Fruit fly (Drosophila melanogaster): ENCODE data around the gene CG12643.

DNA sequence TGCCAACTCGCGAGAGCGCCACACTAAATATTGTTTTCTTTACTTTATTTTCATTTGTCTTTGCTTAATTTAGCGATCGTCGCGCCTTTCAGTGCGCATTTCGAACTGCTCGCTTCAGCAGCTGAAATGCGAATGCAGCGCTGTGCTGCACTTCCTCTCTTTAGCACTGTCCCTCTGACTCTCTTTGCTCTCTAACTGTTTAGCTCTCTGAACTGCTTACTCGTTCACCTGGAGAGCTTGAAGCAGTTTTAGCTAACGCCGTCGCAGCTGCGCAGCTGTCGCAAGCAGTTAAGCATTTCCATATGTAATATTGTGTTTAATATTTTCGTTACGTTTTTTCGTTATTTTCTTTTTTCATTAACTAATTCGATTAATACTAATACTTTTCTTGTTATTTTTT is 43.9 kb upstream of the CG12643 start:
- TF ChIP-seq CG14711 (tag; optimal IDR thresholded peaks at IDR 0.05), result no peak
- no peak for TF ChIP-seq Mnt (GFP tag; optimal IDR thresholded peaks at IDR 0.05)
- TF ChIP-seq ovo (GFP tag; optimal IDR thresholded peaks at IDR 0.05), result no peak

Measured in whole organism, adult.